Worm (Caenorhabditis elegans) whole organism, L4 larva: ENCODE results near the gene npr-2.

Experiments used
- D1046.2 ChIP-seq: fragments of 200-800 bp; sonication (Bioruptor generic); IDR thresholded peaks from 2 replicates; pipeline ENCODE4 v1.3.6; 2022; ENCODE audit warnings: missing genetic modification characterization, missing compliant biosample characterization
- F37D6.2 ChIP-seq: sonication (generic microtip); optimal IDR thresholded peaks from 2 replicates; lab custom pipeline; 2016; ENCODE audit warnings: mild to moderate bottlenecking, missing genetic modification characterization, missing compliant biosample characterization
- F49E8.2 ChIP-seq: sonication (generic microtip); optimal IDR thresholded peaks from 2 replicates; lab custom pipeline; 2016; ENCODE audit warnings: missing compliant biosample characterization, mild to moderate bottlenecking, missing genetic modification characterization, borderline replicate concordance
- T20F7.1 ChIP-seq: fragments of 200-800 bp; sonication (Bioruptor generic); optimal IDR thresholded peaks from 2 replicates; lab custom pipeline; 2018; ENCODE audit warnings: mild to moderate bottlenecking, missing genetic modification characterization, missing compliant biosample characterization
- ama-1 ChIP-seq: fragments of 150-350 bp; optimal IDR thresholded peaks from 2 replicates; lab custom pipeline; 2014; ENCODE audit warnings: inconsistent platforms, mixed read lengths
- arid-1 ChIP-seq: fragments of 200-800 bp; sonication (Bioruptor generic); conservative IDR thresholded peaks from 2 replicates; pipeline ENCODE4 v1.3.6; 2022; ENCODE audit warnings: missing genetic modification reagents, missing genetic modification characterization, missing compliant biosample characterization
- ceh-20 ChIP-seq: fragments of 200-800 bp; sonication (Bioruptor generic); IDR thresholded peaks from 2 replicates; pipeline ENCODE4 v1.3.6; 2022; ENCODE audit warnings: missing genetic modification reagents, missing genetic modification characterization, missing compliant biosample characterization
- ceh-62 ChIP-seq: sonication (generic microtip); optimal IDR thresholded peaks from 2 replicates; lab custom pipeline; 2017; ENCODE audit warnings: missing biosample characterization, missing genetic modification characterization
- cey-2 ChIP-seq: sonication (generic microtip); optimal IDR thresholded peaks from 3 replicates; lab custom pipeline; 2017; ENCODE audit warnings: missing genetic modification characterization, mild to moderate bottlenecking, missing compliant biosample characterization, antibody characterized with exemption, borderline replicate concordance; ENCODE audit not compliant: insufficient read depth
- daf-16 ChIP-seq, 3 experiments: sonication (generic microtip); optimal IDR thresholded peaks; 2 replicates each; lab custom pipeline; 2016 to 2017; ENCODE audit warnings: missing genetic modification characterization in 3 of 3, missing genetic modification reagents in 3 of 3, mild to moderate bottlenecking in 2 of 3, missing compliant biosample characterization in 2 of 3, missing biosample characterization in 1 of 3, moderate library complexity in 1 of 3
- dmd-6 ChIP-seq: fragments of 200-800 bp; sonication (Bioruptor generic); IDR thresholded peaks from 2 replicates; pipeline ENCODE4 v1.3.6; 2022; ENCODE audit warnings: missing genetic modification reagents, missing genetic modification characterization, missing compliant biosample characterization
- dmd-9 ChIP-seq: fragments of 200-800 bp; sonication (Bioruptor generic); IDR thresholded peaks from 2 replicates; pipeline ENCODE4 v1.3.6; 2022; ENCODE audit warnings: missing genetic modification reagents, missing genetic modification characterization, missing compliant biosample characterization
- egl-27 ChIP-seq: sonication (generic microtip); optimal IDR thresholded peaks from 3 replicates; lab custom pipeline; 2017; ENCODE audit warnings: missing biosample characterization, missing genetic modification reagents, missing genetic modification characterization
- fkh-10 ChIP-seq: fragments of 150-350 bp; optimal IDR thresholded peaks from 2 replicates; lab custom pipeline; 2014; ENCODE audit warnings: missing biosample characterization, missing genetic modification reagents, missing genetic modification characterization
- gei-8 ChIP-seq: fragments of 200-800 bp; sonication (Bioruptor generic); optimal IDR thresholded peaks from 2 replicates; lab custom pipeline; 2018; ENCODE audit warnings: mild to moderate bottlenecking, missing genetic modification characterization, missing compliant biosample characterization
- hif-1 ChIP-seq, 2 experiments: sonication (generic microtip); optimal IDR thresholded peaks; 2 replicates each; lab custom pipeline; 2016 to 2017; ENCODE audit warnings: missing compliant biosample characterization in 2 of 2, missing genetic modification characterization in 2 of 2, missing genetic modification reagents in 2 of 2, missing genotype in 2 of 2, mild to moderate bottlenecking in 1 of 2
- hlh-11 ChIP-seq: fragments of 200-800 bp; sonication (Bioruptor generic); optimal IDR thresholded peaks from 2 replicates; lab custom pipeline; 2018; ENCODE audit warnings: mild to moderate bottlenecking, missing genetic modification characterization, missing compliant biosample characterization
- hlh-30 ChIP-seq: sonication (generic microtip); optimal IDR thresholded peaks from 2 replicates; lab custom pipeline; 2017; ENCODE audit warnings: antibody characterized with exemption, mild to moderate bottlenecking, missing genetic modification characterization, missing compliant biosample characterization; ENCODE audit not compliant: insufficient read depth
- lin-1 ChIP-seq: fragments of 200-800 bp; sonication (Bioruptor generic); IDR thresholded peaks from 2 replicates; pipeline ENCODE4 v1.3.6; 2022; ENCODE audit warnings: missing genetic modification reagents, missing genetic modification characterization, missing compliant biosample characterization
- lin-39 ChIP-seq: fragments of 150-350 bp; optimal IDR thresholded peaks from 2 replicates; lab custom pipeline; 2014; ENCODE audit warnings: missing biosample characterization, missing genetic modification reagents, missing genetic modification characterization
- lir-3 ChIP-seq: sonication (generic microtip); optimal IDR thresholded peaks from 2 replicates; lab custom pipeline; 2016; ENCODE audit warnings: mild to moderate bottlenecking, missing genetic modification characterization, missing compliant biosample characterization
- mep-1 ChIP-seq: fragments of 150-350 bp; sonication (generic microtip); optimal IDR thresholded peaks from 3 replicates; lab custom pipeline; 2014; ENCODE audit warnings: missing biosample characterization, missing genetic modification characterization
- mxl-2 ChIP-seq: fragments of 200-800 bp; sonication (Bioruptor generic); conservative IDR thresholded peaks from 2 replicates; pipeline ENCODE4 v1.3.6; 2022; ENCODE audit warnings: missing genetic modification reagents, missing genetic modification characterization, missing compliant biosample characterization
- nhr-10 ChIP-seq: fragments of 150-350 bp; optimal IDR thresholded peaks from 2 replicates; lab custom pipeline; 2014; ENCODE audit warnings: missing biosample characterization, missing genetic modification characterization
- nhr-102 ChIP-seq: sonication (generic microtip); optimal IDR thresholded peaks from 2 replicates; lab custom pipeline; 2016; ENCODE audit warnings: mild to moderate bottlenecking, missing genetic modification characterization, moderate library complexity, missing compliant biosample characterization
- nhr-237 ChIP-seq: sonication (generic microtip); optimal IDR thresholded peaks from 2 replicates; lab custom pipeline; 2017; ENCODE audit warnings: missing biosample characterization, missing genetic modification characterization
- nhr-28 ChIP-seq: fragments of 150-350 bp; optimal IDR thresholded peaks from 2 replicates; lab custom pipeline; 2014; ENCODE audit warnings: missing biosample characterization, missing genetic modification characterization
- nhr-41 ChIP-seq: fragments of 200-800 bp; sonication (Bioruptor generic); IDR thresholded peaks from 2 replicates; pipeline ENCODE4 v1.3.6; 2022; ENCODE audit warnings: missing genetic modification reagents, missing genetic modification characterization, missing compliant biosample characterization
- nhr-77 ChIP-seq: fragments of 150-350 bp; optimal IDR thresholded peaks from 2 replicates; lab custom pipeline; 2014; ENCODE audit warnings: missing biosample characterization, missing genetic modification characterization
- pha-4 ChIP-seq, 2 experiments: fragments of 150-350 bp in 1 of 2; fragments of 200-800 bp in 1 of 2; sonication (Bioruptor generic) in 1 of 2; IDR thresholded peaks in 1 of 2; optimal IDR thresholded peaks in 1 of 2; 2 replicates each; pipeline versions ENCODE4 v1.3.6 to Lab custom; 2014 to 2022; ENCODE audit warnings: missing genetic modification characterization in 2 of 2, missing genetic modification reagents in 2 of 2, missing biosample characterization in 1 of 2, missing compliant biosample characterization in 1 of 2
- php-3 ChIP-seq: fragments of 200-800 bp; sonication (Bioruptor generic); IDR thresholded peaks from 2 replicates; pipeline ENCODE4 v1.3.6; 2022; ENCODE audit warnings: missing genetic modification reagents, missing genetic modification characterization, missing compliant biosample characterization
- pqm-1 ChIP-seq: sonication (generic microtip); optimal IDR thresholded peaks from 2 replicates; lab custom pipeline; 2017; ENCODE audit warnings: missing biosample characterization, missing genetic modification characterization
- snpc-1.2 ChIP-seq: fragments of 200-800 bp; sonication (Bioruptor generic); IDR thresholded peaks from 2 replicates; pipeline ENCODE4 v1.3.6; 2022; ENCODE audit warnings: missing genetic modification reagents, missing genetic modification characterization, missing compliant biosample characterization
- spr-1 ChIP-seq: sonication (generic microtip); optimal IDR thresholded peaks from 2 replicates; lab custom pipeline; 2016; ENCODE audit warnings: mild to moderate bottlenecking, missing genetic modification characterization, missing compliant biosample characterization
- spr-3 ChIP-seq: fragments of 200-800 bp; sonication (Bioruptor generic); optimal IDR thresholded peaks from 2 replicates; lab custom pipeline; 2018; ENCODE audit warnings: mild to moderate bottlenecking, missing genetic modification characterization, missing compliant biosample characterization
- tra-1 ChIP-seq: fragments of 200-800 bp; sonication (Bioruptor generic); IDR thresholded peaks from 2 replicates; pipeline ENCODE4 v1.3.6; 2022; ENCODE audit warnings: missing genetic modification reagents, missing genetic modification characterization, missing compliant biosample characterization
- unc-62 ChIP-seq, 3 experiments: fragments of 150-350 bp in 1 of 3; sonication (generic microtip); optimal IDR thresholded peaks in 2 of 3; peaks in 1 of 3; 1 replicate in 1 of 3; 2 replicates in 2 of 3; lab custom pipeline; 2014 to 2017; ENCODE audit warnings: missing biosample characterization in 3 of 3, missing genetic modification characterization in 3 of 3, missing genetic modification reagents in 3 of 3, missing genotype in 1 of 3
- zfp-2 ChIP-seq: sonication (generic microtip); optimal IDR thresholded peaks from 2 replicates; lab custom pipeline; 2016; ENCODE audit warnings: mild to moderate bottlenecking, missing genetic modification characterization, missing compliant biosample characterization
- zip-11 ChIP-seq: fragments of 200-800 bp; sonication (Bioruptor generic); IDR thresholded peaks from 2 replicates; pipeline ENCODE4 v1.3.6; 2022; ENCODE audit warnings: missing genetic modification characterization, missing compliant biosample characterization
- ztf-7 ChIP-seq: fragments of 150-350 bp; optimal IDR thresholded peaks from 2 replicates; lab custom pipeline; 2014; ENCODE audit warnings: missing biosample characterization, missing genetic modification characterization

npr-2 gene

ce11 chrIV:9563079-9563478, 16.8 kb downstream of the npr-2 start, which contains the start of gene col-122:
Gene col-122, plus strand, starts transcription at chrIV:9563379.
- TF ChIP-seq cey-2 (peak; percentile 47), ztf-7 (tag; lab: Kevin White, UChicago) (no peak)

- TF ChIP-seq egl-27 (tag; lab: Kevin White, UChicago): no peak
- no peak for TF ChIP-seq F37D6.2 (tag; lab: Kevin White, UChicago)
- TF ChIP-seq snpc-1.2 (GFP tag; lab: Robert Waterston, UW): no peak
- TF ChIP-seq ceh-62 (tag; lab: Kevin White, UChicago): no peak
- no peak for TF ChIP-seq spr-1 (tag; lab: Kevin White, UChicago)
- no peak for TF ChIP-seq mep-1 (tag; lab: Kevin White, UChicago)
- TF ChIP-seq nhr-102: no peak
- no peak for TF ChIP-seq ama-1 (lab: Kevin White, UChicago)
- no peak for TF ChIP-seq lir-3 (tag; lab: Kevin White, UChicago)
- no peak for TF ChIP-seq pqm-1
- no peak for TF ChIP-seq T20F7.1
- TF ChIP-seq mxl-2: no peak
- no peak for TF ChIP-seq dmd-6 (GFP tag; lab: Robert Waterston, UW)
- TF ChIP-seq nhr-77 (tag; lab: Kevin White, UChicago): no peak
- no peak for TF ChIP-seq lin-39 (tag; lab: Kevin White, UChicago)
- TF ChIP-seq zfp-2 (tag; lab: Kevin White, UChicago): no peak
- no peak for TF ChIP-seq hlh-11 (tag; lab: Kevin White, UChicago)
- TF ChIP-seq hif-1 (tag; optimal IDR thresholded peaks at IDR 0.05; lab: Kevin White, UChicago): no peak
- no peak for TF ChIP-seq nhr-237 (tag; lab: Kevin White, UChicago)
- TF ChIP-seq, all 104 proteins: peak for 0
These were observed 33.9 kb downstream of the npr-2 start, which contains the start of gene T05A1.5 for ce11 chrIV:9545986-9546385. Gene T05A1.5, plus strand, starts transcription at chrIV:9546286.

- no peak for TF ChIP-seq F49E8.2 (tag; lab: Kevin White, UChicago)
- TF ChIP-seq hlh-11 (tag; lab: Kevin White, UChicago): peak; percentile 29
- TF ChIP-seq dmd-6 (GFP tag; lab: Robert Waterston, UW): peak; percentile 50; the same call in 1 of the 2 replicates
- TF ChIP-seq gei-8: no peak
- peak; percentile 69 for TF ChIP-seq pqm-1
- TF ChIP-seq php-3 (GFP tag; lab: Robert Waterston, UW): peak; percentile 84
- TF ChIP-seq unc-62 (GFP tag; optimal IDR thresholded peaks at IDR 0.05 in 1 of 2; lab: Kevin White, UChicago): peak in 1 of 2 experiments; percentile 71
- no peak for TF ChIP-seq unc-62 (tag; optimal IDR thresholded peaks at IDR 0.05; lab: Kevin White, UChicago)
- TF ChIP-seq dmd-9 (GFP tag; lab: Robert Waterston, UW): no peak
These were observed 39.5 kb downstream of the npr-2 start, which contains the start of gene fbl-1 for ce11 chrIV:9540342-9540856. Gene fbl-1, plus strand, starts transcription at chrIV:9540806.

- TF ChIP-seq spr-3 (GFP tag; lab: Kevin White, UChicago) (no peak), pha-4 (GFP tag; IDR thresholded peaks at IDR 0.05; lab: Robert Waterston, UW) (no peak), pha-4 (tag; optimal IDR thresholded peaks at IDR 0.05; lab: Kevin White, UChicago) (no peak), dmd-6 (GFP tag; lab: Robert Waterston, UW) (peak; percentile 84), tra-1 (GFP tag; lab: Robert Waterston, UW) (peak; percentile 86), hlh-11 (tag; lab: Kevin White, UChicago) (peak; percentile 40), lin-1 (GFP tag; lab: Robert Waterston, UW) (no peak), nhr-28 (tag; lab: Kevin White, UChicago) (no peak), ztf-7 (tag; lab: Kevin White, UChicago) (no peak), daf-16 (GFP tag; optimal IDR thresholded peaks at IDR 0.05; lab: Kevin White, UChicago) (peak in 1 of 2 experiments; percentile 81), daf-16 (tag; optimal IDR thresholded peaks at IDR 0.05; lab: Kevin White, UChicago) (no peak), nhr-41 (no peak), arid-1 (GFP tag; lab: Robert Waterston, UW) (no peak), unc-62 (GFP tag; optimal IDR thresholded peaks at IDR 0.05 in 1 of 2; lab: Kevin White, UChicago) (peak in 1 of 2 experiments; percentile 95), unc-62 (tag; optimal IDR thresholded peaks at IDR 0.05; lab: Kevin White, UChicago) (no peak), hlh-30 (tag; lab: Kevin White, UChicago) (peak; percentile 16), ceh-20 (peak; percentile 67; the same call in 1 of the 2 replicates), zip-11 (GFP tag; lab: Robert Waterston, UW) (no peak), nhr-10 (tag; lab: Kevin White, UChicago) (no peak), D1046.2 (GFP tag; lab: Robert Waterston, UW) (no peak), fkh-10 (GFP tag; lab: Kevin White, UChicago) (no peak)
- TF ChIP-seq, all 104 proteins: peak for 7
These were observed 41.7 kb downstream of the npr-2 start for ce11 chrIV:9538214-9538613.
